Fruit fly (Drosophila melanogaster): Measurements from ENCODE around the gene Tmf.

Tmf gene

dm6 chrX:6853384-6853783 lies 9.2 kb downstream of the Tmf start (continued):
- peak; percentile 36 for TF ChIP-seq CG4328 (GFP tag; optimal IDR thresholded peaks at IDR 0.05)
- TF ChIP-seq CG17612 (GFP tag; IDR thresholded peaks at IDR 0.05), result no peak
- TF ChIP-seq pzg (GFP tag; optimal IDR thresholded peaks at IDR 0.05), result peak; percentile 10
- peak; percentile 50 for TF ChIP-seq twi (tag; optimal IDR thresholded peaks at IDR 0.05)
- peak; percentile 98 for TF ChIP-seq pros (GFP tag; optimal IDR thresholded peaks at IDR 0.05)
- TF ChIP-seq cg (GFP tag; optimal IDR thresholded peaks at IDR 0.05), result peak; percentile 93
- TF ChIP-seq CG3065 (GFP tag; optimal IDR thresholded peaks at IDR 0.05), result peak; percentile 91
- no peak for TF ChIP-seq CG18764 (GFP tag; optimal IDR thresholded peaks at IDR 0.05)
- peak; percentile 99 for TF ChIP-seq abd-A (tag; optimal IDR thresholded peaks at IDR 0.05)
- peak; percentile 34; the same call in 1 of the 3 replicates for TF ChIP-seq row (GFP tag; IDR thresholded peaks at IDR 0.05)
- no peak for TF ChIP-seq CG13775 (GFP tag; optimal IDR thresholded peaks at IDR 0.05)
- peak; percentile 26 for TF ChIP-seq CoRest (tag; optimal IDR thresholded peaks at IDR 0.05)
- peak; percentile 46 for TF ChIP-seq HmgZ (tag; optimal IDR thresholded peaks at IDR 0.05)
- peak; percentile 10 for TF ChIP-seq phol (tag; optimal IDR thresholded peaks at IDR 0.05)
- TF ChIP-seq al (GFP tag; IDR thresholded peaks at IDR 0.05), result no peak
- TF ChIP-seq inv (GFP tag; IDR thresholded peaks at IDR 0.05; ENCODE audit: partially characterized antibody), result no peak
- TF ChIP-seq vvl (GFP tag; IDR thresholded peaks at IDR 0.05), result peak; percentile 56; the same call in 1 of the 2 replicates
- TF ChIP-seq bigmax (GFP tag; optimal IDR thresholded peaks at IDR 0.05), result peak; percentile 8
- peak; percentile 3 for TF ChIP-seq Fer1 (GFP tag; optimal IDR thresholded peaks at IDR 0.05)
- TF ChIP-seq CG3407 (GFP tag; optimal IDR thresholded peaks at IDR 0.05), result no peak
- peak; percentile 77 for TF ChIP-seq CG34376 (GFP tag; optimal IDR thresholded peaks at IDR 0.05)
- TF ChIP-seq chm (GFP tag; IDR thresholded peaks at IDR 0.05), result peak; percentile 77; the same call in 1 of the 2 replicates
- TF ChIP-seq grau (tag; optimal IDR thresholded peaks at IDR 0.05), result no peak
- TF ChIP-seq CG11560 (tag; IDR thresholded peaks at IDR 0.05), result no peak
- peak; percentile 26 for TF ChIP-seq gro (GFP tag; optimal IDR thresholded peaks at IDR 0.05)
- no peak for TF ChIP-seq Ets97D (GFP tag; optimal IDR thresholded peaks at IDR 0.05)
- TF ChIP-seq CG7839 (tag; optimal IDR thresholded peaks at IDR 0.05), result no peak
- no peak for TF ChIP-seq CG13123 (GFP tag; optimal IDR thresholded peaks at IDR 0.05)
- TF ChIP-seq CG12299 (tag; optimal IDR thresholded peaks at IDR 0.05), result peak; percentile 70
- peak; percentile 34 for TF ChIP-seq CG5180 (GFP tag; optimal IDR thresholded peaks at IDR 0.05)
- peak; percentile 7 for TF ChIP-seq Hmr (GFP tag; optimal IDR thresholded peaks at IDR 0.05)
- no peak for TF ChIP-seq hkb (optimal IDR thresholded peaks at IDR 0.05)
- peak; percentile 39; the same call in 1 of the 2 replicates for TF ChIP-seq hkb (GFP tag; IDR thresholded peaks at IDR 0.05)
- TF ChIP-seq CG7987 (GFP tag; optimal IDR thresholded peaks at IDR 0.05), result peak; percentile 39
- peak; percentile 18; the same call in 1 of the 3 replicates for TF ChIP-seq CG34422 (GFP tag; IDR thresholded peaks at IDR 0.05)
- no peak for TF ChIP-seq pan (optimal IDR thresholded peaks at IDR 0.05)
- no peak for TF ChIP-seq pan (GFP tag; optimal IDR thresholded peaks at IDR 0.05 in 1 of 2, IDR thresholded peaks at IDR 0.05 in 1 of 2)
- TF ChIP-seq lab (GFP tag; optimal IDR thresholded peaks at IDR 0.05), result peak; percentile 66
- no peak for TF ChIP-seq Hr39 (optimal IDR thresholded peaks at IDR 0.05)
- no peak for TF ChIP-seq Chrac-16 (GFP tag; optimal IDR thresholded peaks at IDR 0.05)
- TF ChIP-seq mirr (GFP tag; optimal IDR thresholded peaks at IDR 0.05), result peak; percentile 78
- TF ChIP-seq tup (GFP tag; optimal IDR thresholded peaks at IDR 0.05), result no peak
- no peak for TF ChIP-seq Asciz (GFP tag; optimal IDR thresholded peaks at IDR 0.05)
- TF ChIP-seq CG6854 (GFP tag; optimal IDR thresholded peaks at IDR 0.05), result no peak
- TF ChIP-seq CG14014 (GFP tag; IDR thresholded peaks at IDR 0.05), result peak; percentile 19; the same call in 1 of the 2 replicates

All from whole organism, embryonic.